Worm (Caenorhabditis elegans) whole organism, L3 larva: Measurements from ENCODE around the gene C06G3.3.

ENCODE experiments used
- aly-2 ChIP-seq: fragments of 150-350 bp; optimal IDR thresholded peaks from 2 replicates; lab custom pipeline; 2014; ENCODE audit warnings: missing biosample characterization, missing genetic modification characterization
- ama-1 ChIP-seq: fragments of 150-350 bp; optimal IDR thresholded peaks from 2 replicates; lab custom pipeline; 2018
- nhr-76 ChIP-seq: fragments of 150-350 bp; sonication (generic microtip); optimal IDR thresholded peaks from 5 replicates; lab custom pipeline; 2014; ENCODE audit warnings: missing biosample characterization, missing genetic modification characterization
- pqm-1 ChIP-seq: fragments of 150-350 bp; optimal IDR thresholded peaks from 2 replicates; lab custom pipeline; 2017; ENCODE audit warnings: missing biosample characterization, missing genetic modification characterization, inconsistent platforms
- ztf-11 ChIP-seq: fragments of 150-350 bp; optimal IDR thresholded peaks from 2 replicates; lab custom pipeline; 2014; ENCODE audit warnings: missing biosample characterization, missing genetic modification characterization

DNA sequence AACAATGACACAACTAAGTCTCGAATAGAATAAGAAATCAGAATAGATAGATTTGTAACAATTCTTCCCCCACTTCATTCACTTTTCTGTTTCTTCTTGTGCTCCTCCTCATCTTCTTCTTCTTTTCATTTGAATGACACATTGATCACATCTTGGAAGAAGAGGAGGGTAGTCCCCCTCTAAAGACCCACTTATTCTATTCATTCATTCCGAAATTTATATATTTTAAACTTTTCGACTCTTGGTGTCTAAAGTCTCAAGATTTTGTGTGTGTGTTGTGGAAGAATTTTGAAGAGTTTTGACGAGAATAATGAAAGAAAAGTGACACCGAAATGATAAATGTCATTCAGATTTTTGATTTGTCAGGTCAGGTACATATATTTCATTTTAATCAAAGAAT is 44.9 kb upstream of the C06G3.3 start:
- no peak for TF ChIP-seq aly-2 (tag; lab: Kevin White, UChicago)
- no peak for TF ChIP-seq ztf-11 (tag; lab: Kevin White, UChicago)
- TF ChIP-seq nhr-76 (tag; lab: Kevin White, UChicago) = no peak
- no peak for TF ChIP-seq ama-1 (lab: Kevin White, UChicago)
- no peak for TF ChIP-seq pqm-1 (tag; lab: Kevin White, UChicago)
